Worm (Caenorhabditis elegans): ENCODE measurements around the gene Y57G7A.3.

The Y57G7A.3 gene

ce11 chrII:1320412-1320811 lies 34.8 kb downstream of the Y57G7A.3 start (continued):
- peak; percentile 81 for TF ChIP-seq ztf-3 (GFP tag; optimal IDR thresholded peaks at IDR 0.05)
- TF ChIP-seq nhr-80 (tag; optimal IDR thresholded peaks at IDR 0.05), result peak; percentile 75
- TF ChIP-seq ceh-79 (tag; optimal IDR thresholded peaks at IDR 0.05), result peak; percentile 57
- peak; percentile 92 for TF ChIP-seq madf-6 (GFP tag; IDR thresholded peaks at IDR 0.05)
- TF ChIP-seq aptf-3 (GFP tag; IDR thresholded peaks at IDR 0.05), result no peak
- TF ChIP-seq pha-4 (tag; optimal IDR thresholded peaks at IDR 0.05), result peak; percentile 97
- no peak for TF ChIP-seq F55B11.4 (tag; optimal IDR thresholded peaks at IDR 0.05; ENCODE audit: borderline replicate concordance, insufficient read depth)
- no peak for TF ChIP-seq F57A8.1 (GFP tag; optimal IDR thresholded peaks at IDR 0.05)
- TF ChIP-seq lin-54 (GFP tag; optimal IDR thresholded peaks at IDR 0.05), result peak; percentile 100
- peak; percentile 96 for TF ChIP-seq K12H6.12 (tag; optimal IDR thresholded peaks at IDR 0.05)
- peak; percentile 81 for TF ChIP-seq lin-26 (GFP tag; IDR thresholded peaks at IDR 0.05)
- TF ChIP-seq Y53G8AR.9 (GFP tag; conservative IDR thresholded peaks at IDR 0.05), result peak; percentile 98
- TF ChIP-seq snpc-3.4 (tag; optimal IDR thresholded peaks at IDR 0.05), result peak; percentile 92
- TF ChIP-seq B0019.2 (GFP tag; conservative IDR thresholded peaks at IDR 0.05), result peak; percentile 89
- TF ChIP-seq F37B4.10 (GFP tag; IDR thresholded peaks at IDR 0.05), result 0 out of 2 replicates have a peak, but pooled peaks have one; percentile 38
- peak; percentile 80; the same call in 1 of the 2 replicates for TF ChIP-seq cebp-2 (GFP tag; IDR thresholded peaks at IDR 0.05)
- TF ChIP-seq hsf-1 (GFP tag; IDR thresholded peaks at IDR 0.05), result peak; percentile 89
- TF ChIP-seq mes-4 (tag; optimal IDR thresholded peaks at IDR 0.05), result no peak
- peak; percentile 75 for TF ChIP-seq gei-17 (GFP tag; optimal IDR thresholded peaks at IDR 0.05)
- TF ChIP-seq snpc-1.3 (tag; optimal IDR thresholded peaks at IDR 0.05; ENCODE audit: insufficient read depth), result peak; percentile 80
- peak; percentile 92 for TF ChIP-seq efl-1 (GFP tag; optimal IDR thresholded peaks at IDR 0.05)
- no peak for TF ChIP-seq ccch-3 (GFP tag; optimal IDR thresholded peaks at IDR 0.05)
- no peak for TF ChIP-seq F10E7.11 (tag; optimal IDR thresholded peaks at IDR 0.05)
- peak; percentile 78; the same call in 1 of the 2 replicates for TF ChIP-seq Y53F4B.3 (GFP tag; IDR thresholded peaks at IDR 0.05)
- TF ChIP-seq lin-35 (GFP tag; optimal IDR thresholded peaks at IDR 0.05), result peak; percentile 69 to 98 (median 90)
- TF ChIP-seq egl-44 (GFP tag; IDR thresholded peaks at IDR 0.05), result peak; percentile 93
- peak; percentile 90 for TF ChIP-seq ceh-91 (GFP tag; IDR thresholded peaks at IDR 0.05)
- TF ChIP-seq athp-1 (tag; optimal IDR thresholded peaks at IDR 0.05), result peak; percentile 95
- peak; percentile 36 for TF ChIP-seq snpc-4 (GFP tag; optimal IDR thresholded peaks at IDR 0.05)
- TF ChIP-seq snpc-4 (tag; optimal IDR thresholded peaks at IDR 0.05), result peak; percentile 71 to 85 (median 77)
- TF ChIP-seq dpl-1 (GFP tag; optimal IDR thresholded peaks at IDR 0.05), result peak; percentile 97
- peak; percentile 81; the same call in 1 of the 2 replicates for TF ChIP-seq egl-18 (GFP tag; IDR thresholded peaks at IDR 0.05)
- peak; percentile 30 for TF ChIP-seq sptf-2 (GFP tag; optimal IDR thresholded peaks at IDR 0.05)
- TF ChIP-seq nfya-2 (GFP tag; IDR thresholded peaks at IDR 0.05), result no peak
- TF ChIP-seq tbx-9 (tag; optimal IDR thresholded peaks at IDR 0.05; ENCODE audit: borderline replicate concordance), result no peak
- TF ChIP-seq Y67H2A.10 (GFP tag; conservative IDR thresholded peaks at IDR 0.05), result peak; percentile 90
- no peak for TF ChIP-seq dpff-1 (tag; optimal IDR thresholded peaks at IDR 0.05)
- TF ChIP-seq attf-6 (GFP tag; IDR thresholded peaks at IDR 0.05), result peak; percentile 80
- peak; percentile 72 for TF ChIP-seq nhr-90 (tag; optimal IDR thresholded peaks at IDR 0.05)
- peak; percentile 97 for TF ChIP-seq Y95B8A.8 (GFP tag; IDR thresholded peaks at IDR 0.05)
- peak; percentile 88 for TF ChIP-seq unc-130 (GFP tag; optimal IDR thresholded peaks at IDR 0.05)
- TF ChIP-seq ztf-25 (GFP tag; IDR thresholded peaks at IDR 0.05), result peak; percentile 73
- TF ChIP-seq mel-28 (tag; optimal IDR thresholded peaks at IDR 0.05; ENCODE audit: borderline replicate concordance), result peak; percentile 20
- TF ChIP-seq hmg-20 (GFP tag; IDR thresholded peaks at IDR 0.05), result peak; percentile 79; the same call in 1 of the 2 replicates
- peak; percentile 84 for TF ChIP-seq F33H1.4 (GFP tag; IDR thresholded peaks at IDR 0.05)
- TF ChIP-seq ztf-18 (tag; optimal IDR thresholded peaks at IDR 0.05), result peak; percentile 73
- peak; percentile 96 for TF ChIP-seq rcor-1 (GFP tag; IDR thresholded peaks at IDR 0.05)
- peak; percentile 80 for TF ChIP-seq cebp-1 (GFP tag; IDR thresholded peaks at IDR 0.05)
- peak; percentile 91 for TF ChIP-seq cebp-1 (tag; optimal IDR thresholded peaks at IDR 0.05)
